Worm (Caenorhabditis elegans): ENCODE data around the gene C49C8.2.

DNA sequence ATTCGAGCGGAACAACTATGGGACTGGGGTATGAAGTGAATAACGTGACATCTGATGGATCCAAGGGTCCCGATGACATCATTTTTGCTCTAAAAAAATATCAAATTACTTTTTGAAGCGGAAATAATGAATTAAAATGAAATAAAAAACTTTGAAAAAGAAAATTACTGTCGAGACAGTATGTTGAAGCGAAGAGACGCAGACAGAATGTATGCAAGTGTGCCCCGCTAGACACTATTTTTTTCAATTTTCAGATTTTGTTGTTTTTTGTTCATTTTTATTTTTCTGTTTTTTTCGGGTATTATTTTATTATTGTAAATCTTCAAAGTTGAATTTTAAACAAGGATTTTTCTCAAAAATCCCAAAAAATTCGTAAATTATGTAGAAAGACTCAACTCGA is 32.2 kb upstream of the C49C8.2 start, which contains the start of gene F42A9.8:
- TF ChIP-seq unc-55 (GFP tag; optimal IDR thresholded peaks at IDR 0.05) (no peak), hlh-15 (tag; optimal IDR thresholded peaks at IDR 0.05) (no peak), ceh-9 (tag; optimal IDR thresholded peaks at IDR 0.05) (no peak), nfya-1 (tag; optimal IDR thresholded peaks at IDR 0.05) (no peak), lin-11 (tag; optimal IDR thresholded peaks at IDR 0.05) (no peak), dve-1 (tag; optimal IDR thresholded peaks at IDR 0.05) (no peak), hlh-30 (tag; optimal IDR thresholded peaks at IDR 0.05; ENCODE audit: insufficient read depth) (no peak), F13H6.1 (tag; optimal IDR thresholded peaks at IDR 0.05) (no peak), hlh-8 (tag; optimal IDR thresholded peaks at IDR 0.05) (no peak), sox-2 (GFP tag; IDR thresholded peaks at IDR 0.05) (no peak), sdc-2 (tag; optimal IDR thresholded peaks at IDR 0.05) (no peak), elt-2 (tag; optimal IDR thresholded peaks at IDR 0.05) (no peak), unc-86 (tag; optimal IDR thresholded peaks at IDR 0.05) (no peak)

All from whole organism, late embryonic.